Fruit fly (Drosophila melanogaster): Measurements from ENCODE around the gene CG7778.

DNA sequence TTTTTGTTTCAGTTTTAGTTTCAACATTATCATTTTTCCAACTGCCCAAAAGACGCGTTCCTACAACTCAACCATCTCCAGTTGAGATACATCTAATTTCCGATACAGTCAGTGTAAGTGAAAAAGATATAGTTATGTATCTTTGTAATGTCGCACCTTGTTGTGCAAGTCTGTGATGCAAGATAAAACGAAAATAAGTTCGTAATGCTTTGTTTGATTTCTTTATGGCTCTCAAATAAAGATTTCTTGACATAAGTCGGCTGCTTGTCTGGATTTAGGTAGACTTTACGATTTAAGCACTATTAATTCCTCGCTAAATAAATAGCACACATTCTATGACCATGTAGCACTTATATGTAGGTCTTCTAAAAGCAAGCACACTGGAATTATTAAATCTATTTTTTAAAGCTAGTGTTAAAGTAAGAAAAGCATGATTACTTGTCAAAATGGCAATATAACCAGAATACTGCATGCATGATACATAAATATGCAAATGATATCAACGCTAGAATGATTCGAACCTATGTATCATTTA is 38.6 kb downstream of the CG7778 start:
- TF ChIP-seq CG4318 (GFP tag; optimal IDR thresholded peaks at IDR 0.05) (no peak), fkh (GFP tag; optimal IDR thresholded peaks at IDR 0.05) (no peak), dac (GFP tag; optimal IDR thresholded peaks at IDR 0.05) (no peak), pdm3 (GFP tag; optimal IDR thresholded peaks at IDR 0.05) (no peak), CG3032 (tag; optimal IDR thresholded peaks at IDR 0.05) (no peak), OdsH (GFP tag; optimal IDR thresholded peaks at IDR 0.05) (no peak), Sox14 (GFP tag; optimal IDR thresholded peaks at IDR 0.05) (no peak), Met (GFP tag; optimal IDR thresholded peaks at IDR 0.05) (no peak), acj6 (GFP tag; optimal IDR thresholded peaks at IDR 0.05) (no peak), Blimp-1 (GFP tag; optimal IDR thresholded peaks at IDR 0.05) (no peak)

All from whole organism, prepupa.